Fruit fly (Drosophila melanogaster) whole organism, embryonic: ENCODE data around the gene RpS25.

Experiments
- Antp ChIP-seq: fragments of 200-800 bp; sonication (Bioruptor generic); optimal IDR thresholded peaks from 3 replicates; lab custom pipeline; 2016; ENCODE audit warnings: missing biosample characterization, missing genetic modification characterization
- BEAF-32 ChIP-seq: fragments of 200-800 bp; sonication (Bioruptor generic); optimal IDR thresholded peaks from 3 replicates; lab custom pipeline; 2017; ENCODE audit warnings: missing biosample characterization, missing genetic modification characterization, mild to moderate bottlenecking, moderate library complexity, missing genetic modification reagents
- Bgb ChIP-seq: fragments of 200-800 bp; sonication (Bioruptor generic); IDR thresholded peaks from 2 replicates; pipeline ENCODE4 v1.3.6; 2022; ENCODE audit warnings: missing biosample characterization, missing genetic modification characterization; ENCODE audit not compliant: partially characterized antibody
- CG10431 ChIP-seq: fragments of 200-800 bp; sonication (Bioruptor generic); optimal IDR thresholded peaks from 3 replicates; lab custom pipeline; 2018; ENCODE audit warnings: missing biosample characterization, mild to moderate bottlenecking, missing genetic modification characterization
- CG12071 ChIP-seq: fragments of 200-800 bp; sonication (Bioruptor generic); optimal IDR thresholded peaks from 3 replicates; lab custom pipeline; 2018; ENCODE audit warnings: missing biosample characterization, mild to moderate bottlenecking, missing genetic modification characterization
- CG13287 ChIP-seq: fragments of 200-800 bp; sonication (Bioruptor generic); IDR thresholded peaks from 2 replicates; pipeline ENCODE4 v1.3.6; 2022; ENCODE audit warnings: missing biosample characterization, missing genetic modification characterization; ENCODE audit not compliant: partially characterized antibody
- CG13775 ChIP-seq: fragments of 200-800 bp; sonication (Bioruptor generic); optimal IDR thresholded peaks from 3 replicates; lab custom pipeline; 2017; ENCODE audit warnings: missing biosample characterization, mild to moderate bottlenecking, missing genetic modification characterization
- CG14014 ChIP-seq: fragments of 200-800 bp; sonication (Bioruptor generic); IDR thresholded peaks from 2 replicates; pipeline ENCODE4 v1.3.6; 2022; ENCODE audit warnings: missing biosample characterization, missing genetic modification characterization
- CG1529 ChIP-seq: fragments of 200-800 bp; sonication (Bioruptor generic); optimal IDR thresholded peaks from 3 replicates; lab custom pipeline; 2018; ENCODE audit warnings: missing biosample characterization, missing genetic modification characterization
- CG15601 ChIP-seq: fragments of 200-800 bp; sonication (Bioruptor generic); optimal IDR thresholded peaks from 3 replicates; lab custom pipeline; 2019; ENCODE audit warnings: missing biosample characterization, mild to moderate bottlenecking, missing genetic modification characterization, moderate library complexity
- CG1602 ChIP-seq: fragments of 200-800 bp; sonication (Bioruptor generic); optimal IDR thresholded peaks from 3 replicates; lab custom pipeline; 2016; ENCODE audit warnings: missing biosample characterization, missing genetic modification characterization
- CG16815 ChIP-seq: fragments of 200-800 bp; sonication (Bioruptor generic); optimal IDR thresholded peaks from 3 replicates; lab custom pipeline; 2017; ENCODE audit warnings: missing biosample characterization, mild to moderate bottlenecking, missing genetic modification characterization
- CG17612 ChIP-seq: fragments of 200-800 bp; sonication (Bioruptor generic); IDR thresholded peaks from 2 replicates; pipeline ENCODE4 v1.3.6; 2022; ENCODE audit warnings: missing biosample characterization, missing genetic modification characterization
- CG17829 ChIP-seq: fragments of 200-800 bp; optimal IDR thresholded peaks from 2 replicates; lab custom pipeline; 2019; ENCODE audit warnings: missing biosample characterization, mild to moderate bottlenecking, missing genetic modification characterization, moderate library complexity
- CG30403 ChIP-seq: fragments of 200-800 bp; sonication (Bioruptor generic); optimal IDR thresholded peaks from 3 replicates; lab custom pipeline; 2016; ENCODE audit warnings: missing biosample characterization, missing genetic modification characterization
- CG3847 ChIP-seq: fragments of 200-800 bp; sonication (Bioruptor generic); IDR thresholded peaks from 2 replicates; pipeline ENCODE4 v1.3.6; 2022; ENCODE audit warnings: missing biosample characterization, missing genetic modification characterization
- CG7372 ChIP-seq: fragments of 200-800 bp; sonication (Bioruptor generic); IDR thresholded peaks from 2 replicates; pipeline ENCODE4 v1.3.6; 2022; ENCODE audit warnings: missing biosample characterization, missing genetic modification characterization
- CG8388 ChIP-seq: fragments of 200-800 bp; sonication (Bioruptor generic); optimal IDR thresholded peaks from 2 replicates; lab custom pipeline; 2019; ENCODE audit warnings: missing biosample characterization, mild to moderate bottlenecking, missing genetic modification characterization, moderate library complexity
- CG9215 ChIP-seq: fragments of 200-800 bp; sonication (Bioruptor generic); IDR thresholded peaks from 2 replicates; pipeline ENCODE4 v1.3.6; 2022; ENCODE audit warnings: missing biosample characterization, missing genetic modification characterization
- CkIIα-i1 ChIP-seq: fragments of 200-800 bp; sonication (Bioruptor generic); IDR thresholded peaks from 2 replicates; pipeline ENCODE4 v1.3.6; 2022; ENCODE audit warnings: missing biosample characterization, missing genetic modification characterization
- Dek ChIP-seq: fragments of 200-800 bp; sonication (Bioruptor generic); optimal IDR thresholded peaks from 3 replicates; lab custom pipeline; 2019; ENCODE audit warnings: missing biosample characterization, mild to moderate bottlenecking, missing genetic modification characterization, moderate library complexity
- ERR ChIP-seq: fragments of 200-800 bp; sonication (Bioruptor generic); optimal IDR thresholded peaks from 2 replicates; lab custom pipeline; 2016; ENCODE audit warnings: missing biosample characterization, missing genetic modification characterization
- GATAe ChIP-seq: fragments of 200-800 bp; sonication (Bioruptor generic); conservative IDR thresholded peaks from 2 replicates; pipeline ENCODE4 v1.3.6; 2022; ENCODE audit warnings: missing biosample characterization, missing genetic modification characterization
- Hr39 ChIP-seq: fragments of >200 bp; optimal IDR thresholded peaks from 2 replicates; lab custom pipeline; 2017
- Jarid2 ChIP-seq: fragments of 200-800 bp; sonication (Bioruptor generic); optimal IDR thresholded peaks from 3 replicates; lab custom pipeline; 2017; ENCODE audit warnings: mild to moderate bottlenecking, missing biosample characterization, missing genetic modification reagents, missing genetic modification characterization
- MTF-1 ChIP-seq: fragments of 200-800 bp; sonication (Bioruptor generic); optimal IDR thresholded peaks from 2 replicates; lab custom pipeline; 2018; ENCODE audit warnings: missing biosample characterization, mild to moderate bottlenecking, missing genetic modification characterization, borderline replicate concordance
- Optix ChIP-seq: fragments of 200-800 bp; sonication (Bioruptor generic); IDR thresholded peaks from 3 replicates; pipeline ENCODE4 v1.3.6; 2022; ENCODE audit warnings: missing biosample characterization, missing genetic modification characterization
- Pdp1 ChIP-seq, 2 experiments: fragments of 200-800 bp; sonication (Bioruptor generic); optimal IDR thresholded peaks; 3 replicates each; lab custom pipeline; 2016; ENCODE audit warnings: missing biosample characterization in 2 of 2, missing genetic modification characterization in 2 of 2, mild to moderate bottlenecking in 1 of 2, moderate library complexity in 1 of 2
- Ptx1 ChIP-seq: fragments of 200-800 bp; sonication (Bioruptor generic); IDR thresholded peaks from 2 replicates; pipeline ENCODE4 v1.3.6; 2022; ENCODE audit warnings: missing biosample characterization, missing genetic modification characterization
- Ravus ChIP-seq: fragments of 200-800 bp; sonication (Bioruptor generic); IDR thresholded peaks from 2 replicates; pipeline ENCODE4 v1.3.6; 2022; ENCODE audit warnings: missing biosample characterization, missing genetic modification characterization
- Side ChIP-seq: fragments of 200-800 bp; sonication (Bioruptor generic); optimal IDR thresholded peaks from 2 replicates; lab custom pipeline; 2016; ENCODE audit warnings: missing biosample characterization, missing genetic modification characterization
- ab ChIP-seq: fragments of 200-800 bp; sonication (Bioruptor generic); optimal IDR thresholded peaks from 2 replicates; lab custom pipeline; 2016; ENCODE audit warnings: missing biosample characterization, missing genetic modification characterization
- ato ChIP-seq: fragments of 200-800 bp; sonication (Bioruptor generic); IDR thresholded peaks from 2 replicates; pipeline ENCODE4 v1.3.6; 2022; ENCODE audit warnings: missing biosample characterization, missing genetic modification characterization; ENCODE audit not compliant: partially characterized antibody
- chm ChIP-seq: fragments of 200-800 bp; sonication (Bioruptor generic); IDR thresholded peaks from 2 replicates; pipeline ENCODE4 v1.3.6; 2022; ENCODE audit warnings: missing biosample characterization, missing genetic modification characterization
- crol ChIP-seq: fragments of 200-800 bp; sonication (Bioruptor generic); IDR thresholded peaks from 2 replicates; pipeline ENCODE4 v1.3.6; 2022; ENCODE audit warnings: missing biosample characterization, missing genetic modification characterization
- dan ChIP-seq: fragments of 200-800 bp; sonication (Bioruptor generic); IDR thresholded peaks from 2 replicates; pipeline ENCODE4 v1.3.6; 2022; ENCODE audit warnings: missing biosample characterization, missing genetic modification characterization
- fd102C ChIP-seq: fragments of 200-800 bp; sonication (Bioruptor generic); optimal IDR thresholded peaks from 2 replicates; lab custom pipeline; 2018; ENCODE audit warnings: missing biosample characterization, mild to moderate bottlenecking, missing genetic modification characterization, moderate library complexity
- grn ChIP-seq: fragments of 200-800 bp; sonication (Bioruptor generic); optimal IDR thresholded peaks from 3 replicates; lab custom pipeline; 2017; ENCODE audit warnings: missing biosample characterization, missing genetic modification characterization
- kni ChIP-seq: fragments of 200-800 bp; sonication (Bioruptor generic); optimal IDR thresholded peaks from 3 replicates; lab custom pipeline; 2017; ENCODE audit warnings: mild to moderate bottlenecking, missing biosample characterization, missing genetic modification reagents, missing genetic modification characterization
- lilli ChIP-seq: fragments of 200-800 bp; sonication (Bioruptor generic); optimal IDR thresholded peaks from 3 replicates; lab custom pipeline; 2016; ENCODE audit warnings: missing biosample characterization, missing genetic modification characterization
- mirr ChIP-seq: fragments of 200-800 bp; sonication (Bioruptor generic); optimal IDR thresholded peaks from 3 replicates; lab custom pipeline; 2018; ENCODE audit warnings: missing biosample characterization, mild to moderate bottlenecking, missing genetic modification characterization
- pho ChIP-seq: fragments of 200-800 bp; sonication (Bioruptor generic); optimal IDR thresholded peaks from 2 replicates; lab custom pipeline; 2016; ENCODE audit warnings: missing biosample characterization, missing genetic modification characterization
- sima ChIP-seq: fragments of 200-800 bp; sonication (Bioruptor generic); optimal IDR thresholded peaks from 2 replicates; lab custom pipeline; 2016; ENCODE audit warnings: missing biosample characterization, missing genetic modification characterization
- slou ChIP-seq: fragments of 200-800 bp; sonication (Bioruptor generic); optimal IDR thresholded peaks from 3 replicates; lab custom pipeline; 2016; ENCODE audit warnings: missing biosample characterization, missing genetic modification characterization
- sqz ChIP-seq: fragments of 200-800 bp; sonication (Bioruptor generic); optimal IDR thresholded peaks from 3 replicates; lab custom pipeline; 2018; ENCODE audit warnings: missing biosample characterization, mild to moderate bottlenecking, missing genetic modification characterization
- ssp ChIP-seq: fragments of 200-800 bp; sonication (Bioruptor generic); IDR thresholded peaks from 2 replicates; pipeline ENCODE4 v1.3.6; 2022; ENCODE audit warnings: missing biosample characterization, missing genetic modification characterization
- stwl ChIP-seq: fragments of 200-800 bp; sonication (Bioruptor generic); optimal IDR thresholded peaks from 3 replicates; lab custom pipeline; 2018; ENCODE audit warnings: missing biosample characterization, mild to moderate bottlenecking, missing genetic modification characterization, moderate library complexity
- twi ChIP-seq: fragments of 200-800 bp; optimal IDR thresholded peaks from 2 replicates; lab custom pipeline; 2019; ENCODE audit warnings: missing biosample characterization, mild to moderate bottlenecking, missing genetic modification characterization, moderate library complexity
- unpg ChIP-seq: fragments of 200-800 bp; sonication (Bioruptor generic); optimal IDR thresholded peaks from 3 replicates; lab custom pipeline; 2018; ENCODE audit warnings: missing biosample characterization, mild to moderate bottlenecking, missing genetic modification characterization, moderate library complexity
- wor ChIP-seq: fragments of 200-800 bp; sonication (Bioruptor generic); IDR thresholded peaks from 2 replicates; pipeline ENCODE4 v1.3.6; 2022; ENCODE audit warnings: missing biosample characterization, missing genetic modification characterization

The RpS25 gene

DNA sequence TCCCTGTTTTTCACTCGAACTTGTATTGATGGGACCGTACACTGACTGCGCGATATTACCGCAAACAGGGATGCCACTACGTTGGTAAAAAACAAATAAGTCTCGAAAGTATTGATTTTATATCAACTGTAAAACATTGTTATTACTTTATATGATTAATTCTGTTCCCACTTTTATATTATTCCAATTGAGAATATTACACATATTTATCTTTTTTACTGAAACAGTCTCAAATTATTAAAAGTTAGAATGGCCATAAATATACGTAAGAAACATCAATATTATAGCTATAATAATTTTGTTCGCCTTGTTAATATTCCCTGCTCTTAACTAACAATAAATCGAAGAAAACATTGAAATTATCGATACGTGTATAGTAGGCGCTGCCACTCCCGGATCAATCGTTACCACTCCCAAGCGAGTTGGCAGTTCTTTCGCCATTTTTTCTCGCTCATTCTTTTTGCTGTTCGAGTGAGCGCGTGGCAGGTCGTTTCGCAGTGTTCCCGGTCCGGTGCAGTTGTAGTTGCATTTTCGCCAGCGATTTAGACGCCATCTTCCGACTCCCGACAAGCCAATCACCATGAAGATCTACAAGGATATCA, 6.2 kb downstream of the RpS25 start, which contains the start of the genes SdhC and Tctp (continued):
- TF ChIP-seq chm (GFP tag; lab: Robert Waterston, UW) (0 out of 2 replicates have a peak, but pooled peaks have one; percentile 49), kni (GFP tag; lab: Kevin White, UChicago) (peak; percentile 37), CG1602 (GFP tag; lab: Kevin White, UChicago) (peak; percentile 0), Optix (GFP tag; lab: Robert Waterston, UW) (no peak), CG13287 (GFP tag; lab: Robert Waterston, UW) (peak; percentile 63), slou (GFP tag; lab: Kevin White, UChicago) (peak; percentile 3), CG15601 (tag; lab: Kevin White, UChicago) (peak; percentile 62), ato (GFP tag; lab: Robert Waterston, UW) (no peak), CG9215 (GFP tag; lab: Robert Waterston, UW) (peak; percentile 18; the same call in 1 of the 2 replicates), CG8388 (GFP tag; lab: Kevin White, UChicago) (peak; percentile 15), CG17612 (GFP tag; lab: Robert Waterston, UW) (no peak), grn (GFP tag; lab: Kevin White, UChicago) (no peak), CG16815 (GFP tag; lab: Kevin White, UChicago) (no peak), Hr39 (lab: Kevin White, UChicago) (no peak), dan (GFP tag; lab: Robert Waterston, UW) (no peak), Side (no peak), CG17829 (tag; lab: Kevin White, UChicago) (peak; percentile 59), unpg (GFP tag; lab: Kevin White, UChicago) (peak; percentile 32), MTF-1 (GFP tag; lab: Kevin White, UChicago) (no peak), CG10431 (peak; percentile 9), Bgb (peak; percentile 66), Antp (GFP tag; lab: Kevin White, UChicago) (peak; percentile 22), GATAe (GFP tag; lab: Robert Waterston, UW) (no peak), twi (tag; lab: Kevin White, UChicago) (no peak), ab (GFP tag; lab: Kevin White, UChicago) (peak; percentile 1), CG13775 (peak; percentile 53), CG12071 (GFP tag; lab: Kevin White, UChicago) (no peak), wor (GFP tag; lab: Robert Waterston, UW) (no peak), Ptx1 (GFP tag; lab: Robert Waterston, UW) (no peak), crol (no peak), lilli (GFP tag; lab: Kevin White, UChicago) (peak; percentile 44), Pdp1 (GFP tag; optimal IDR thresholded peaks at IDR 0.05; lab: Kevin White, UChicago) (peak in 1 of 2 experiments; percentile 2), CG7372 (GFP tag; lab: Robert Waterston, UW) (no peak), Dek (tag; lab: Kevin White, UChicago) (peak; percentile 52), fd102C (GFP tag; lab: Kevin White, UChicago) (no peak), CG3847 (GFP tag; lab: Robert Waterston, UW) (peak; percentile 28; the same call in 1 of the 2 replicates), pho (peak; percentile 55), sima (no peak), CG14014 (GFP tag; lab: Robert Waterston, UW) (no peak), ERR (no peak), mirr (GFP tag; lab: Kevin White, UChicago) (peak; percentile 27), ssp (GFP tag; lab: Robert Waterston, UW) (no peak), CG30403 (GFP tag; lab: Kevin White, UChicago) (peak; percentile 76), BEAF-32 (GFP tag; lab: Kevin White, UChicago) (peak; percentile 78), stwl (tag; lab: Kevin White, UChicago) (peak; percentile 62), Ravus (GFP tag; lab: Robert Waterston, UW) (no peak), CkIIα-i1 (GFP tag; lab: Robert Waterston, UW) (no peak), Jarid2 (GFP tag; lab: Kevin White, UChicago) (no peak), CG1529 (GFP tag; lab: Kevin White, UChicago) (peak; percentile 6), sqz (no peak)
